Fruit fly (Drosophila melanogaster) whole organism, pupa: ENCODE data around the gene Nepl19.

Source experiments
- CG10348 ChIP-seq: fragments of 200-800 bp; sonication (Bioruptor generic); IDR thresholded peaks from 2 replicates; pipeline ENCODE4 v1.3.6; 2022; ENCODE audit warnings: missing biosample characterization, missing genetic modification characterization
- CG12605 ChIP-seq: fragments of 200-800 bp; sonication (Bioruptor generic); IDR thresholded peaks from 2 replicates; pipeline ENCODE4 v1.3.6; 2022; ENCODE audit warnings: missing biosample characterization, missing genetic modification characterization
- CG13204 ChIP-seq: fragments of 200-800 bp; sonication (Bioruptor generic); optimal IDR thresholded peaks from 2 replicates; lab custom pipeline; 2018; ENCODE audit warnings: missing biosample characterization, mild to moderate bottlenecking, missing genetic modification characterization, moderate library complexity
- CG14655 ChIP-seq: fragments of 200-800 bp; sonication (Bioruptor generic); optimal IDR thresholded peaks from 3 replicates; lab custom pipeline; 2017; ENCODE audit warnings: mild to moderate bottlenecking, missing biosample characterization, missing genetic modification reagents, missing genetic modification characterization
- CG15710 ChIP-seq: fragments of 200-800 bp; sonication (Bioruptor generic); optimal IDR thresholded peaks from 2 replicates; lab custom pipeline; 2018; ENCODE audit warnings: missing biosample characterization, mild to moderate bottlenecking, missing genetic modification characterization, moderate library complexity
- CG17806 ChIP-seq: fragments of 200-800 bp; sonication (Bioruptor generic); optimal IDR thresholded peaks from 2 replicates; lab custom pipeline; 2018; ENCODE audit warnings: missing biosample characterization, mild to moderate bottlenecking, missing genetic modification characterization, moderate library complexity
- CG32121 ChIP-seq: fragments of 200-800 bp; sonication (Bioruptor generic); IDR thresholded peaks from 2 replicates; pipeline ENCODE4 v1.3.6; 2022; ENCODE audit warnings: missing biosample characterization, missing genetic modification characterization
- CG34367 ChIP-seq: fragments of 200-800 bp; sonication (Bioruptor generic); optimal IDR thresholded peaks from 2 replicates; lab custom pipeline; 2018; ENCODE audit warnings: missing biosample characterization, mild to moderate bottlenecking, missing genetic modification characterization
- CG4496 ChIP-seq: fragments of 200-800 bp; sonication (Bioruptor generic); IDR thresholded peaks from 3 replicates; pipeline ENCODE4 v1.3.6; 2022; ENCODE audit warnings: missing biosample characterization, missing genetic modification characterization
- CG8159 ChIP-seq: fragments of 200-800 bp; sonication (Bioruptor generic); optimal IDR thresholded peaks from 3 replicates; lab custom pipeline; 2018; ENCODE audit warnings: missing biosample characterization, mild to moderate bottlenecking, missing genetic modification characterization, moderate library complexity
- CG8301 ChIP-seq: fragments of 200-800 bp; sonication (Bioruptor generic); optimal IDR thresholded peaks from 2 replicates; lab custom pipeline; 2018; ENCODE audit warnings: missing biosample characterization, mild to moderate bottlenecking, missing genetic modification characterization
- CG9948 ChIP-seq: fragments of 200-800 bp; sonication (Bioruptor generic); optimal IDR thresholded peaks from 2 replicates; lab custom pipeline; 2018; ENCODE audit warnings: missing biosample characterization, mild to moderate bottlenecking, missing genetic modification characterization, moderate library complexity
- D1 ChIP-seq: fragments of 200-800 bp; sonication (Bioruptor generic); optimal IDR thresholded peaks from 2 replicates; lab custom pipeline; 2018; ENCODE audit warnings: missing biosample characterization, mild to moderate bottlenecking, missing genetic modification characterization, moderate library complexity
- EcR ChIP-seq: fragments of 200-800 bp; sonication (Bioruptor generic); optimal IDR thresholded peaks from 3 replicates; lab custom pipeline; 2019; ENCODE audit warnings: missing biosample characterization, missing genetic modification characterization, mild to moderate bottlenecking, moderate library complexity, missing genetic modification reagents
- Ets98B ChIP-seq: fragments of 200-800 bp; sonication (Bioruptor generic); IDR thresholded peaks from 2 replicates; pipeline ENCODE4 v1.3.6; 2022; ENCODE audit warnings: missing biosample characterization, missing genetic modification characterization
- Pif1A ChIP-seq: fragments of 200-800 bp; sonication (Bioruptor generic); optimal IDR thresholded peaks from 3 replicates; lab custom pipeline; 2016; ENCODE audit warnings: missing biosample characterization, missing genetic modification characterization
- Pif1B ChIP-seq: fragments of 200-800 bp; sonication (Bioruptor generic); optimal IDR thresholded peaks from 3 replicates; lab custom pipeline; 2016; ENCODE audit warnings: missing biosample characterization, missing genetic modification characterization
- Snoo ChIP-seq: fragments of 200-800 bp; sonication (Bioruptor generic); optimal IDR thresholded peaks from 3 replicates; lab custom pipeline; 2017; ENCODE audit warnings: missing biosample characterization, mild to moderate bottlenecking, missing genetic modification characterization, inconsistent platforms
- fd96Ca ChIP-seq: fragments of 200-800 bp; sonication (Bioruptor generic); IDR thresholded peaks from 3 replicates; pipeline ENCODE4 v1.3.6; 2022; ENCODE audit warnings: missing biosample characterization, missing genetic modification characterization
- gl ChIP-seq: fragments of 200-800 bp; sonication (Bioruptor generic); optimal IDR thresholded peaks from 2 replicates; lab custom pipeline; 2018; ENCODE audit warnings: missing biosample characterization, mild to moderate bottlenecking, missing genetic modification characterization
- rn ChIP-seq: fragments of 200-800 bp; sonication (Bioruptor generic); IDR thresholded peaks from 2 replicates; pipeline ENCODE4 v1.3.6; 2022; ENCODE audit warnings: missing biosample characterization, missing genetic modification characterization

Gene Nepl19

DNA sequence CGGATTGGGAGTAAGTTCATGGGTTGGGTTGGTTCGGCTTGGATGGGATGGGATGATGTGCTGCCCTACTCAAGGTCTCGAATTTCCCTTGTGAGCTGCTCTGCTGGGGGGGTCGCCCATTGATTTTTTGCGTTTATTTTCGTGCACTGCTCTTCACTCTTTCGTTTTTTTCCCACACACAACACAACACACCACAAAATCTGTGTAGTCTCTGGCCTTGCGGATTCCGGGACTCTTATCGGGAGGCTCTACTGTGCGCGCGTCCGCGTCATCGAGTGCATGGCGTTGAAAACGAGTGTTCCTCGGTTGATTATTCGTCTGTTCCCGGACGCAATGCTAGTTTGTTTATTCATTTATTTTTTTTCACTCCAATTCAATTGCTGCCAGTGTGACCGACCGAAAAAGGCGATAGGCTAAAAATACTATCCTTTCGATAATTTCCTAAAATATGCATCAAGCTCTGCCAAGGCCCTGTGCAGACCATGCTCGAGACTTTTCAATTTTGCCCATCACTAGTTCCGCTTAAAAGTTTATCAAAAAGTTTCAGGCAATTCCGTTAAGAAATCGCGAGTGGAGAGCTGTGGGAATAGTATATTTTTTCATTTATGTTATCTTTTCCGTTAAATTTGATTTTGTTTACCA, 48.2 kb downstream of the Nepl19 start, which contains the start of gene WASp:
WASp (minus strand) TSS at position 399 of the 642 bp plus-strand sequence.
- TF ChIP-seq CG9948 (tag; lab: Kevin White, UChicago): no peak
- peak; percentile 16 for TF ChIP-seq Pif1B (GFP tag; lab: Kevin White, UChicago)
- peak; percentile 50 for TF ChIP-seq CG12605 (GFP tag; lab: Robert Waterston, UW)
- peak; percentile 67; the same call in 2 of the 3 replicates for TF ChIP-seq CG4496 (GFP tag; lab: Robert Waterston, UW)
- TF ChIP-seq rn: 0 out of 2 replicates have a peak, but pooled peaks have one; percentile 18
- TF ChIP-seq CG10348 (GFP tag; lab: Robert Waterston, UW): no peak
- TF ChIP-seq gl (tag; lab: Kevin White, UChicago): peak; percentile 46
- TF ChIP-seq CG32121 (GFP tag; lab: Robert Waterston, UW): peak; percentile 25; the same call in 1 of the 2 replicates
- TF ChIP-seq CG34367 (tag; lab: Kevin White, UChicago): peak; percentile 48
- no peak; the same call in 1 of the 3 replicates for TF ChIP-seq fd96Ca (GFP tag; lab: Robert Waterston, UW)
- peak; percentile 53 for TF ChIP-seq CG15710 (tag; lab: Kevin White, UChicago)
- peak; percentile 19 for TF ChIP-seq CG8159 (tag; lab: Kevin White, UChicago)
- TF ChIP-seq Snoo (tag; lab: Kevin White, UChicago): no peak
- TF ChIP-seq Ets98B (GFP tag; lab: Robert Waterston, UW): peak; percentile 67
- peak; percentile 22 for TF ChIP-seq CG17806 (tag; lab: Kevin White, UChicago)
- TF ChIP-seq CG8301: peak; percentile 4
- TF ChIP-seq EcR: no peak
- TF ChIP-seq CG13204 (GFP tag; lab: Kevin White, UChicago): no peak
- TF ChIP-seq Pif1A (GFP tag; lab: Kevin White, UChicago): no peak
- no peak for TF ChIP-seq CG14655 (GFP tag; lab: Kevin White, UChicago)
- no peak for TF ChIP-seq D1 (tag; lab: Kevin White, UChicago)

DNA sequence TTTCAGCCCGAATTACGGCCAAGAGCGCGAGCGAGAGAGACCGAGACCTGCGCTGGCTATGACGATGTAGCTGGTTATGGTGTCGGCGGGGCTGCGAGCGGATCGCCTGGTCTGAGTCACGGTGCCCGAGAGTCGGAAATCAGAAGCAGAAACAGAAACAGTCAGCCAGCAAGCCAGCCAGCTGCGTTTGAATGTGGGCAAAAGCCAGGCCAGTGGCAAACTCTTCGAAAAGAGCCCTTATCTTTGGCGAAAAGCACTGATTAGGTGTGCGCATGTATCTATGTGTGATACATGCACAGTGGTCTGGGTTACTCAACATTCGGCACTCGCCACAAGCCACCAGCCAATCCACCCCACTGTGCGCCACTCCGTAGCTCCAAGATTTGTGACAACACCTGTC, 48.8 kb downstream of the Nepl19 start:
- TF ChIP-seq CG15710 (tag; lab: Kevin White, UChicago): no peak
- TF ChIP-seq CG14655 (GFP tag; lab: Kevin White, UChicago): no peak
- TF ChIP-seq fd96Ca (GFP tag; lab: Robert Waterston, UW): 0 out of 3 replicates have a peak, but pooled peaks have one; percentile 27
- TF ChIP-seq CG10348 (GFP tag; lab: Robert Waterston, UW): no peak
- TF ChIP-seq gl (tag; lab: Kevin White, UChicago): no peak

DNA sequence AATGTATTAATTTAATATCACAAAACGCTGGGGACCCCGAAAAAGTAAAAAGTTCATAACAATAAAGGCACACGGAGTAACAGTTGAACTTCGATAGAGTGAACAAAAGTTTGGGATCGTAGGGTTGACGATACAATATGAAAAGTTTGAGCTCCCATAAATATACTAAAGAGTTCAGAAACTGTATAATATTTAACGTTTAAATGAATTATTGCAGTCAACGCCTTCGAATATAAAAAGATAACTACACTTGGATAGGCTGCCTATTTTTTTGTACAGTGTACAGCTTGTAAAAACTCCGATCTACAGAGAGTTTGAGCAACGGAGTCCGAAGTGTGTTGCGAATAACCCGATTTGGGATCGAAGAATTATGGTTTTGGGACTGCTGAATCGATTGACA, 49.2 kb downstream of the Nepl19 start:
- TF ChIP-seq Snoo (tag; lab: Kevin White, UChicago) (peak; percentile 42), CG32121 (GFP tag; lab: Robert Waterston, UW) (no peak), CG9948 (tag; lab: Kevin White, UChicago) (no peak), CG8159 (tag; lab: Kevin White, UChicago) (no peak), rn (no peak)

DNA sequence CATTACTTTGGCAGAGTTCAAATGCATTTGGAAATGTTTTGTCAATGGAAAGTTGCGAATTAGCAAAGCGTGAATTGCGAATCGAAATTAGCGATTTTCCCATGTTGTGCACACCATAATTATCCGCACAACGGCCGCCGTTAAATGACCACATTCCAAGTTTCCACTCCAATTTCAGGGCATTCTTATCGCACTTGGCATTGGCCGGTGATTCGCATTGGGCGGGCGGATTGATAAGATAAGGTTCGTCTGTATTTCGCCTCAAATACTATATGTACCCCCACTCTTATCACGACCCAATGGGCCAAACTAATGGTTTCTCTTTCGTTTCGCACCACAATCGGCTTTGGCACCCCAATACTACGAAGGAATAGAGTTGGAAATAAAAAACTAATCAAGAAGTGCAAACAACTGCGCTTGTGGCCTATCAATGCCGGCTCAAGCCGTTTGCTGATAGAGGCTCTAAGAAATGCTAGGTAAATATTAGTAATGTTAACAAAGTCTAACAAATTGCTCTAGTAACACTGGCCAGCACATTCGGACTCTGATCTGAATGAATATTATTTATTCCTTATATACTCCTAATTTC, 50.5 kb downstream of the Nepl19 start:
- TF ChIP-seq CG12605 (GFP tag; lab: Robert Waterston, UW) (no peak), CG10348 (GFP tag; lab: Robert Waterston, UW) (no peak), Ets98B (GFP tag; lab: Robert Waterston, UW) (no peak), CG8301 (no peak)
- TF ChIP-seq, all 21 proteins: peak for 0
